Worm (Caenorhabditis elegans) whole organism, mixed stage, embryonic: ENCODE results near the gene madf-4.

Experiments used
- M03D4.4 ChIP-seq: sonication (generic microtip); optimal IDR thresholded peaks from 2 replicates; lab custom pipeline; 2017; ENCODE audit warnings: mild to moderate bottlenecking, missing genetic modification characterization, missing compliant biosample characterization
- blmp-1 ChIP-seq: fragments of 150-350 bp; optimal IDR thresholded peaks from 2 replicates; lab custom pipeline; 2014; ENCODE audit warnings: missing biosample characterization, missing genetic modification characterization
- ceh-39 ChIP-seq: fragments of 150-350 bp; optimal IDR thresholded peaks from 2 replicates; lab custom pipeline; 2014; ENCODE audit warnings: missing biosample characterization, missing genetic modification characterization
- ceh-43 ChIP-seq: fragments of 200-800 bp; sonication (Bioruptor generic); optimal IDR thresholded peaks from 2 replicates; lab custom pipeline; 2018; ENCODE audit warnings: mild to moderate bottlenecking, missing genetic modification characterization, moderate library complexity, missing compliant biosample characterization
- ceh-83 ChIP-seq: fragments of 200-800 bp; sonication (Bioruptor generic); optimal IDR thresholded peaks from 2 replicates; lab custom pipeline; 2018; ENCODE audit warnings: mild to moderate bottlenecking, missing genetic modification characterization, missing compliant biosample characterization
- cnd-1 ChIP-seq: fragments of 200-800 bp; sonication (Bioruptor generic); optimal IDR thresholded peaks from 2 replicates; lab custom pipeline; 2018; ENCODE audit warnings: mild to moderate bottlenecking, missing genetic modification characterization, missing compliant biosample characterization
- elt-1 ChIP-seq: sonication (generic microtip); optimal IDR thresholded peaks from 2 replicates; lab custom pipeline; 2017; ENCODE audit warnings: missing genetic modification characterization, mild to moderate bottlenecking, missing compliant biosample characterization, antibody characterized with exemption, moderate library complexity, borderline replicate concordance; ENCODE audit not compliant: insufficient read depth
- elt-3 ChIP-seq: fragments of 150-350 bp; optimal IDR thresholded peaks from 2 replicates; lab custom pipeline; 2014; ENCODE audit warnings: missing biosample characterization, missing genetic modification characterization
- flh-1 ChIP-seq: fragments of 200-800 bp; sonication (Bioruptor generic); optimal IDR thresholded peaks from 2 replicates; lab custom pipeline; 2018; ENCODE audit warnings: mild to moderate bottlenecking, missing genetic modification characterization, moderate library complexity, missing compliant biosample characterization
- ham-2 ChIP-seq: fragments of 200-800 bp; sonication (Bioruptor generic); optimal IDR thresholded peaks from 2 replicates; lab custom pipeline; 2018; ENCODE audit warnings: mild to moderate bottlenecking, missing genetic modification characterization, missing compliant biosample characterization
- hlh-1 ChIP-seq: fragments of 150-350 bp; optimal IDR thresholded peaks from 2 replicates; lab custom pipeline; 2014; ENCODE audit warnings: missing biosample characterization, missing genetic modification reagents, missing genetic modification characterization
- lin-13 ChIP-seq: fragments of 150-350 bp; optimal IDR thresholded peaks from 2 replicates; lab custom pipeline; 2014; ENCODE audit warnings: missing biosample characterization, missing genetic modification characterization
- lsy-2 ChIP-seq: fragments of 150-350 bp; optimal IDR thresholded peaks from 2 replicates; lab custom pipeline; 2014; ENCODE audit warnings: missing biosample characterization, missing genetic modification characterization
- mab-5 ChIP-seq: fragments of 150-350 bp; optimal IDR thresholded peaks from 2 replicates; lab custom pipeline; 2014; ENCODE audit warnings: missing biosample characterization, missing genetic modification characterization
- mep-1 ChIP-seq: fragments of 150-350 bp; optimal IDR thresholded peaks from 2 replicates; lab custom pipeline; 2017; ENCODE audit warnings: missing biosample characterization, missing genetic modification reagents, missing genetic modification characterization, inconsistent platforms
- mls-2 ChIP-seq: sonication (generic microtip); optimal IDR thresholded peaks from 2 replicates; lab custom pipeline; 2016; ENCODE audit warnings: mild to moderate bottlenecking, missing genetic modification characterization, moderate library complexity, missing compliant biosample characterization
- nhr-12 ChIP-seq: fragments of 150-350 bp; optimal IDR thresholded peaks from 2 replicates; lab custom pipeline; 2014; ENCODE audit warnings: missing biosample characterization, missing genetic modification characterization
- nhr-237 ChIP-seq: fragments of 150-350 bp; optimal IDR thresholded peaks from 2 replicates; lab custom pipeline; 2014; ENCODE audit warnings: missing biosample characterization, missing genetic modification characterization
- nhr-28 ChIP-seq: fragments of 150-350 bp; optimal IDR thresholded peaks from 2 replicates; lab custom pipeline; 2014; ENCODE audit warnings: missing biosample characterization, missing genetic modification characterization
- nhr-76 ChIP-seq: sonication (generic microtip); optimal IDR thresholded peaks from 2 replicates; lab custom pipeline; 2017; ENCODE audit warnings: missing biosample characterization, missing genetic modification characterization
- pha-4 ChIP-seq: fragments of 150-350 bp; optimal IDR thresholded peaks from 2 replicates; lab custom pipeline; 2018; ENCODE audit warnings: missing biosample characterization, missing genetic modification reagents, missing genetic modification characterization
- sem-2 ChIP-seq: fragments of 200-800 bp; sonication (Bioruptor generic); optimal IDR thresholded peaks from 2 replicates; lab custom pipeline; 2018; ENCODE audit warnings: mild to moderate bottlenecking, missing genetic modification characterization, missing compliant biosample characterization
- snpc-4 ChIP-seq: fragments of 150-350 bp; optimal IDR thresholded peaks from 2 replicates; lab custom pipeline; 2014; ENCODE audit warnings: missing biosample characterization, missing genetic modification characterization
- sptf-1 ChIP-seq: sonication (generic microtip); optimal IDR thresholded peaks from 2 replicates; lab custom pipeline; 2017; ENCODE audit warnings: mild to moderate bottlenecking, missing genetic modification characterization, moderate library complexity, missing compliant biosample characterization
- tbx-8 ChIP-seq: fragments of 200-800 bp; sonication (Bioruptor generic); optimal IDR thresholded peaks from 2 replicates; lab custom pipeline; 2018; ENCODE audit warnings: mild to moderate bottlenecking, missing genetic modification characterization, moderate library complexity, missing compliant biosample characterization
- unc-120 ChIP-seq: sonication (generic microtip); optimal IDR thresholded peaks from 2 replicates; lab custom pipeline; 2017; ENCODE audit warnings: missing genetic modification characterization, missing compliant biosample characterization; ENCODE audit not compliant: poor library complexity, severe bottlenecking
- unc-39 ChIP-seq: fragments of 150-350 bp; optimal IDR thresholded peaks from 2 replicates; lab custom pipeline; 2014; ENCODE audit warnings: missing biosample characterization, missing genetic modification characterization
- zip-8 ChIP-seq: fragments of 150-350 bp; optimal IDR thresholded peaks from 2 replicates; lab custom pipeline; 2014; ENCODE audit warnings: missing biosample characterization, missing genetic modification characterization
- ztf-11 ChIP-seq: fragments of 150-350 bp; optimal IDR thresholded peaks from 2 replicates; lab custom pipeline; 2014; ENCODE audit warnings: missing biosample characterization, missing genetic modification characterization

Gene madf-4

ce11 chrV:9952396-9952795, 9.9 kb downstream of the madf-4 start, which contains the start of gene mam-5:
Gene mam-5, plus strand, starts transcription at chrV:9952699.
- TF ChIP-seq blmp-1 (tag; lab: Kevin White, UChicago) (peak; percentile 56), unc-39 (tag; lab: Kevin White, UChicago) (no peak)
- TF ChIP-seq, all 35 proteins: peak for 1

ce11 chrV:9950861-9951260, 11.4 kb downstream of the madf-4 start, which contains the start of gene ttr-46:
Gene ttr-46, plus strand, starts transcription at chrV:9951233.
- no peak for TF ChIP-seq ceh-83 (GFP tag; lab: Kevin White, UChicago)
- TF ChIP-seq snpc-4 (tag; lab: Kevin White, UChicago): no peak
- TF ChIP-seq mls-2 (tag; lab: Kevin White, UChicago): no peak
- no peak for TF ChIP-seq ham-2
- TF ChIP-seq ceh-43: no peak
- TF ChIP-seq zip-8 (tag; lab: Kevin White, UChicago): no peak
- no peak for TF ChIP-seq mab-5 (tag; lab: Kevin White, UChicago)
- no peak for TF ChIP-seq elt-1 (tag; lab: Kevin White, UChicago)
- TF ChIP-seq elt-3: no peak
- no peak for TF ChIP-seq nhr-237 (tag; lab: Kevin White, UChicago)

DNA sequence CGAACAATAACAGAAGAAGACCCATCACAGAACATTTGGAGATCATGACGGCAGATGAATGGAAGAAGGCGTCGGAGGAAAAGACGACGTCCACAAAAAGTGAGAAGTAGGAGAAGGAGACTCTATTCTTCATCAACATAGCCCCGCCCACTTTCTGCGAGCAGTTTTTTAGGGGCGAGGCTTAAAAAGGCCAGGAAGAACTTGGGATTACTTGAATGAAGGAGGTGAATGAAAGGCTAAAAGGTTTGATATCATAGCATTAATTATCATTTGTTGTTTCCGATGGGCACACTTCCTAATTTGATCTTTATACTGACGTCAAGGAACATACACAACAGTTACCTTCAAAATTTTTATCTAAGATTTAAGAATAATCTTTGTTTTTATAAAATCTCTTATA, 13.5 kb downstream of the madf-4 start, which contains the start of gene nlp-58:
Gene nlp-58 (minus strand): TSS at position 101 of the 400 bp plus-strand sequence.
- TF ChIP-seq tbx-8 (GFP tag; lab: Kevin White, UChicago) (no peak), lsy-2 (tag; lab: Kevin White, UChicago) (no peak), ceh-39 (tag; lab: Kevin White, UChicago) (no peak), nhr-76 (tag; lab: Kevin White, UChicago) (no peak)

DNA sequence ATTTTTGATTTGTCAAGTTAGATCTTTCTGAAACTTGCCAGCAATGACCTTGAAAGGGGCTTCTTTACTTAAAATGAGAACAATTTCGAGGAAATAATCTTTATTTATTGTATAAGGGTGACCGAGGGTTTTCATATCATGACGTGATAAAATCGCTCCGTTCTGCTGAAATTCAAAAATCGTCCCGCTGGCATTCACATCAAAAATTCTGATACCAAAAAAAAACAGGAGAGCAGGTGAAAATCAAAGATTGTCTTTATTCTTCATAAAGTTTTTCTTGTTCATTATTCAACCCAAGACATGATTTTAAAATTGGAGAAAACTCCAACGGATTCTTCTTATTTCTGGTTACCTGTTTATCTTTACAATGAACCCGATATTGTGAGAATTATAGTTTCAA, 18.2 kb downstream of the madf-4 start, which contains the start of gene sre-28:
Gene sre-28 (plus strand): TSS at position 301 of the 400 bp plus-strand sequence.
- TF ChIP-seq elt-1 (tag; lab: Kevin White, UChicago): no peak
- no peak for TF ChIP-seq nhr-12 (tag; lab: Kevin White, UChicago)
- TF ChIP-seq ceh-43: no peak
- no peak for TF ChIP-seq mep-1 (tag; lab: Kevin White, UChicago)
- no peak for TF ChIP-seq mab-5 (tag; lab: Kevin White, UChicago)
- no peak for TF ChIP-seq lin-13 (tag; lab: Kevin White, UChicago)
- no peak for TF ChIP-seq flh-1
- no peak for TF ChIP-seq ham-2
- no peak for TF ChIP-seq tbx-8 (GFP tag; lab: Kevin White, UChicago)
- TF ChIP-seq ceh-39 (tag; lab: Kevin White, UChicago): no peak

ce11 chrV:9943039-9943438, 19.3 kb downstream of the madf-4 start, which contains the start of gene fipr-12:
Gene fipr-12, plus strand, starts transcription at chrV:9943339.
- TF ChIP-seq nhr-28 (tag; lab: Kevin White, UChicago): no peak
- TF ChIP-seq ham-2: no peak
- TF ChIP-seq cnd-1 (tag; lab: Kevin White, UChicago): no peak
- TF ChIP-seq sem-2 (GFP tag; lab: Kevin White, UChicago): no peak
- TF ChIP-seq unc-120 (tag; lab: Kevin White, UChicago): no peak
- TF ChIP-seq ztf-11 (tag; lab: Kevin White, UChicago): no peak

DNA sequence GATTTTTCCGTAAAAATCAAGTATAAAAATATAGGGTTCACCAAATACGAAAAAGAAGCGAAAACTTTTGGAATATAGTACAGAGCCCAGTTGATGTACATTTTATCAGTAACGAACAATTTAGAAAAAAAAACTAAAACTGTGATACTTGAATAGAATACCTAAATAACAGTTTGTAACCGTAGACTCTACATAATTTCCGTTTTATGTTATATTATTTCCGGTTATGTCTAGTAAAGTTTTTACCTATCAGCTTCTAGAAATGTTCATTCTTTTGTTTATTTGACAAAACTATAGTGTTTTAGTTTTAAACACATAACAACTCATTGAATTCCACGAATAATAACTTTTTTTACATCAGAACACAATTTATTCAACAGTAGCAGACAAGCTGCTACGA, 24.9 kb downstream of the madf-4 start, which contains the start of gene srj-33:
Gene srj-33 (minus strand): TSS at position 101 of the 400 bp plus-strand sequence.
- no peak for TF ChIP-seq ham-2
- TF ChIP-seq hlh-1 (tag; lab: Kevin White, UChicago): no peak
- no peak for TF ChIP-seq snpc-4 (tag; lab: Kevin White, UChicago)
- TF ChIP-seq sptf-1: no peak
- TF ChIP-seq M03D4.4 (tag; lab: Kevin White, UChicago): no peak
- TF ChIP-seq pha-4 (tag; lab: Kevin White, UChicago): no peak
- no peak for TF ChIP-seq elt-3
- TF ChIP-seq ztf-11 (tag; lab: Kevin White, UChicago): no peak
- TF ChIP-seq nhr-28 (tag; lab: Kevin White, UChicago): no peak
